Worm (Caenorhabditis elegans) whole organism, young adult: ENCODE results near the gene cyp-44A1.

Experiments used
- Y56A3A.18 ChIP-seq: fragments of 200-800 bp; sonication (Bioruptor generic); IDR thresholded peaks from 2 replicates; pipeline ENCODE4 v1.3.6; 2022; ENCODE audit warnings: missing genetic modification reagents, missing genetic modification characterization, missing compliant biosample characterization
- ama-1 ChIP-seq, 3 experiments: fragments of 150-350 bp in 1 of 3; sonication (generic microtip) in 2 of 3; optimal IDR thresholded peaks; 2 replicates each; lab custom pipeline; 2014 to 2018; ENCODE audit warnings: missing biosample characterization in 2 of 3, missing genetic modification characterization in 2 of 3, missing genetic modification reagents in 2 of 3
- let-526 ChIP-seq: fragments of 200-800 bp; sonication (Bioruptor generic); IDR thresholded peaks from 2 replicates; pipeline ENCODE4 v1.3.6; 2022; ENCODE audit warnings: missing genetic modification reagents, missing genetic modification characterization, missing compliant biosample characterization
- sdz-38 ChIP-seq: sonication (generic microtip); optimal IDR thresholded peaks from 2 replicates; lab custom pipeline; 2016; ENCODE audit warnings: missing genotype, missing genetic modification characterization, missing compliant biosample characterization
- xnd-1 ChIP-seq: sonication (generic microtip); optimal IDR thresholded peaks from 2 replicates; lab custom pipeline; 2016; ENCODE audit warnings: missing genotype, missing genetic modification reagents, missing genetic modification characterization, missing compliant biosample characterization

ce11 chrII:5487844-5488243 is 16.0 kb upstream of the cyp-44A1 start, which contains the start of gene nep-5:
- TF ChIP-seq let-526 (GFP tag; lab: Robert Waterston, UW) (no peak), Y56A3A.18 (GFP tag; lab: Robert Waterston, UW) (no peak), sdz-38 (tag; lab: Kevin White, UChicago) (no peak), xnd-1 (no peak), ama-1 (optimal IDR thresholded peaks at IDR 0.05; lab: Kevin White, UChicago) (no peak), ama-1 (GFP tag; optimal IDR thresholded peaks at IDR 0.05; lab: Kevin White, UChicago) (no peak)
